Worm (Caenorhabditis elegans): ENCODE results near the gene ZK688.12.

- TF ChIP-seq W03F9.2 (tag; optimal IDR thresholded peaks at IDR 0.05) (no peak), him-1 (tag; optimal IDR thresholded peaks at IDR 0.05) (no peak), dao-5 (tag; optimal IDR thresholded peaks at IDR 0.05) (no peak)
These were observed 37.1 kb upstream of the ZK688.12 start for ce11 chrIII:7950447-7950846.

All from whole organism, L4/young adult.